Worm (Caenorhabditis elegans) whole organism, L4/young adult: Measurements from ENCODE around the gene hsb-1.

Experiments
- W03F9.2 ChIP-seq: fragments of 150-350 bp; optimal IDR thresholded peaks from 2 replicates; lab custom pipeline; 2014; ENCODE audit warnings: missing biosample characterization, missing genetic modification characterization
- dao-5 ChIP-seq: sonication (generic microtip); optimal IDR thresholded peaks from 2 replicates; lab custom pipeline; 2016; ENCODE audit warnings: missing genotype, missing genetic modification characterization, moderate library complexity, missing compliant biosample characterization
- him-1 ChIP-seq: sonication (generic microtip); optimal IDR thresholded peaks from 2 replicates; lab custom pipeline; 2016; ENCODE audit warnings: missing genotype, missing genetic modification reagents, missing genetic modification characterization, missing compliant biosample characterization

ce11 chrIV:12574265-12574664, 7.2 kb upstream of the hsb-1 start:
- TF ChIP-seq him-1 (tag; lab: Kevin White, UChicago) (no peak), W03F9.2 (no peak), dao-5 (tag; lab: Kevin White, UChicago) (no peak)
